Fruit fly (Drosophila melanogaster): ENCODE results near the gene Arglu1.
A peak's percentile ranks its signal among the peaks of the same experiment; 100 is the strongest.

The Arglu1 gene

dm6 chr2L:9984078-9984772 lies 46.3 kb upstream of the Arglu1 start, which contains the start of gene bib (continued):
- TF ChIP-seq CG31627 (GFP tag; optimal IDR thresholded peaks at IDR 0.05): peak; percentile 59
- TF ChIP-seq Ets21C (GFP tag; optimal IDR thresholded peaks at IDR 0.05): peak; percentile 50
- TF ChIP-seq CG3032 (tag; optimal IDR thresholded peaks at IDR 0.05): peak; percentile 93
- TF ChIP-seq CG32006 (GFP tag; optimal IDR thresholded peaks at IDR 0.05): peak; percentile 92
- TF ChIP-seq CG9139 (GFP tag; optimal IDR thresholded peaks at IDR 0.05): peak; percentile 86
- peak; percentile 76 for TF ChIP-seq cyc (GFP tag; optimal IDR thresholded peaks at IDR 0.05)
- TF ChIP-seq lz (GFP tag; optimal IDR thresholded peaks at IDR 0.05): peak; percentile 62
- TF ChIP-seq topi (GFP tag; optimal IDR thresholded peaks at IDR 0.05): peak; percentile 82
- TF ChIP-seq CG6792 (GFP tag; optimal IDR thresholded peaks at IDR 0.05): peak; percentile 88
- peak; percentile 51 for TF ChIP-seq Blimp-1 (GFP tag; optimal IDR thresholded peaks at IDR 0.05)
- TF ChIP-seq svp (GFP tag): peak; percentile 90
- peak; percentile 90 for TF ChIP-seq CG6808 (GFP tag; optimal IDR thresholded peaks at IDR 0.05)
- peak; percentile 54 for TF ChIP-seq Hr39 (GFP tag; optimal IDR thresholded peaks at IDR 0.05)
- peak; percentile 67 for TF ChIP-seq Sox15 (GFP tag; optimal IDR thresholded peaks at IDR 0.05)
- TF ChIP-seq Hr38 (GFP tag; optimal IDR thresholded peaks at IDR 0.05): no peak
- TF ChIP-seq Sox102F (GFP tag; optimal IDR thresholded peaks at IDR 0.05): peak; percentile 84
- TF ChIP-seq vri (GFP tag; optimal IDR thresholded peaks at IDR 0.05): peak; percentile 79
- TF ChIP-seq net (GFP tag; optimal IDR thresholded peaks at IDR 0.05): peak; percentile 90
- TF ChIP-seq CG6163 (GFP tag; IDR thresholded peaks at IDR 0.05): peak; percentile 75; the same call in 2 of the 3 replicates
- TF ChIP-seq eg (GFP tag; IDR thresholded peaks at IDR 0.05): peak; percentile 63
- peak; percentile 79 for TF ChIP-seq CG6854 (GFP tag; optimal IDR thresholded peaks at IDR 0.05)
- peak; percentile 25 for TF ChIP-seq fkh (GFP tag; optimal IDR thresholded peaks at IDR 0.05)
- TF ChIP-seq fd59A (GFP tag; optimal IDR thresholded peaks at IDR 0.05): peak; percentile 87

DNA sequence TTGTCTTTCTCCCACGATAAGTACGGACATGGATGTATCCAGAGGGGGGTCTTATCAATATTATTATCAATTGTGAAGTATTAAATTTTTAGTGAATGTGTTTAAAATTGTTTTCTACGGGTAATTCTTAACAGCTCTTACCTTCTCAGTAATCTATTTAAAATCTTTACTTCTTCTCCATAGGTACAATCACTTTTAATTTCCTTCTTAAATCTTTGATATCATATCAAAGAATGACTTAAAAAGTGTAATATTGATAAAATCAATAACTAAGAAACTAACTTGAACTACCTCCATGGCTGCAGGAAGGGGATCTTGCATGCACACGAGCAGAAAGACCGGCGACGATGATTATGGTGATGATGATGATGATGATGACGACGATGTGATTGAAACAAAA lies 44.6 kb upstream of the Arglu1 start:
- peak; percentile 54 for TF ChIP-seq CG11902 (GFP tag; optimal IDR thresholded peaks at IDR 0.05)
- peak; percentile 63 for TF ChIP-seq CG7368 (GFP tag; optimal IDR thresholded peaks at IDR 0.05)
- peak; percentile 56 for TF ChIP-seq OdsH (GFP tag; optimal IDR thresholded peaks at IDR 0.05)
- peak; percentile 59 for TF ChIP-seq Sox15 (GFP tag; optimal IDR thresholded peaks at IDR 0.05)
- peak; percentile 92 for TF ChIP-seq Met (GFP tag; optimal IDR thresholded peaks at IDR 0.05)
- peak; percentile 39 for TF ChIP-seq vri (GFP tag; optimal IDR thresholded peaks at IDR 0.05)
- TF ChIP-seq eg (GFP tag; IDR thresholded peaks at IDR 0.05): no peak
- TF ChIP-seq svp (GFP tag): peak; percentile 92
- peak; percentile 68 for TF ChIP-seq Sox102F (GFP tag; optimal IDR thresholded peaks at IDR 0.05)
- peak; percentile 69 for TF ChIP-seq Eip75B (GFP tag; optimal IDR thresholded peaks at IDR 0.05)
- TF ChIP-seq dsx (GFP tag; optimal IDR thresholded peaks at IDR 0.05; ENCODE audit: poor library complexity, severe bottlenecking): peak; percentile 69
- TF ChIP-seq CG6854 (GFP tag; optimal IDR thresholded peaks at IDR 0.05): peak; percentile 56
- TF ChIP-seq cyc (GFP tag; optimal IDR thresholded peaks at IDR 0.05): peak; percentile 80
- peak; percentile 42 for TF ChIP-seq CG11762 (GFP tag; optimal IDR thresholded peaks at IDR 0.05; ENCODE audit: insufficient read depth)
- TF ChIP-seq CG9139 (GFP tag; optimal IDR thresholded peaks at IDR 0.05): peak; percentile 40
- TF ChIP-seq Eip93F (GFP tag; optimal IDR thresholded peaks at IDR 0.05): peak; percentile 44
- TF ChIP-seq lz (GFP tag; optimal IDR thresholded peaks at IDR 0.05): peak; percentile 77
- TF ChIP-seq fd59A (GFP tag; optimal IDR thresholded peaks at IDR 0.05): peak; percentile 16
- TF ChIP-seq CG8632 (GFP tag; optimal IDR thresholded peaks at IDR 0.05): peak; percentile 68
- peak; percentile 9 for TF ChIP-seq Sox14 (GFP tag; optimal IDR thresholded peaks at IDR 0.05)
- peak; percentile 71 for TF ChIP-seq achi (GFP tag; optimal IDR thresholded peaks at IDR 0.05)
- TF ChIP-seq esn (GFP tag; optimal IDR thresholded peaks at IDR 0.05): peak; percentile 81
- TF ChIP-seq salr (GFP tag; optimal IDR thresholded peaks at IDR 0.05): no peak
- no peak for TF ChIP-seq CG1621 (tag; optimal IDR thresholded peaks at IDR 0.05)
- no peak for TF ChIP-seq Lpt (GFP tag; optimal IDR thresholded peaks at IDR 0.05)
- TF ChIP-seq CG6276 (GFP tag; optimal IDR thresholded peaks at IDR 0.05): no peak
- TF ChIP-seq ss (GFP tag; optimal IDR thresholded peaks at IDR 0.05): peak; percentile 52 to 81
- TF ChIP-seq CG16779 (tag; optimal IDR thresholded peaks at IDR 0.05): peak; percentile 63
- peak; percentile 94 for TF ChIP-seq Eip78C (GFP tag)
- peak; percentile 65 for TF ChIP-seq CG10669 (GFP tag; optimal IDR thresholded peaks at IDR 0.05)
- TF ChIP-seq CG8319 (GFP tag; optimal IDR thresholded peaks at IDR 0.05): peak; percentile 68
- TF ChIP-seq acj6 (GFP tag; optimal IDR thresholded peaks at IDR 0.05): peak; percentile 84
- TF ChIP-seq CG11294 (GFP tag; IDR thresholded peaks at IDR 0.05): no peak
- peak; percentile 77 for TF ChIP-seq CG3919 (GFP tag; optimal IDR thresholded peaks at IDR 0.05)
- peak; percentile 59 for TF ChIP-seq CG6792 (GFP tag; optimal IDR thresholded peaks at IDR 0.05)
- TF ChIP-seq CG31627 (GFP tag; optimal IDR thresholded peaks at IDR 0.05): peak; percentile 58
